Worm (Caenorhabditis elegans): ENCODE data around the gene acr-17.

DNA sequence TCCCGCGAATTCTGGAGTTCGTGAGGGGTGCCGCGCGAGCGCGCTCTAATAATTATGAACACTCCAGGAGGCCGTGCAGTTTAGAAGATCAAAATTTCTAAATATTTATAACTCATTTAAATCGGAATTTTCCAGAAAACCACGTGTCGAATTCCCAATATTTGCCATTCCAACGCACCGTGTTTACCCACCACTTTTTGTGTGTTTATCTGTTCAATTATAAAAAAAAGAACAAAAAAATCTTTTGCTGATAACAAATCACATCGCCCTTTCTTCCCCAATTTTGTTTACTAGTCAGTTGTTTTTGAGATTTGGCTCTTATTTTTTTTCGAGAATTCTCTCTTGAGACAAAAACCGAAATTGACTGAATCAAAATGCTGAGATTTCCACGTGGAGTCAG, 47.7 kb downstream of the acr-17 start:
- no peak for TF ChIP-seq tbx-2 (tag; optimal IDR thresholded peaks at IDR 0.05)
- TF ChIP-seq sox-4 (tag; optimal IDR thresholded peaks at IDR 0.05): no peak
- no peak for TF ChIP-seq ceh-18 (tag; optimal IDR thresholded peaks at IDR 0.05)

Data from whole organism, late embryonic.